Worm (Caenorhabditis elegans): ENCODE results near the gene tasp-1.
A peak's percentile ranks its signal among the peaks of the same experiment; 100 is the strongest.

The tasp-1 gene

DNA sequence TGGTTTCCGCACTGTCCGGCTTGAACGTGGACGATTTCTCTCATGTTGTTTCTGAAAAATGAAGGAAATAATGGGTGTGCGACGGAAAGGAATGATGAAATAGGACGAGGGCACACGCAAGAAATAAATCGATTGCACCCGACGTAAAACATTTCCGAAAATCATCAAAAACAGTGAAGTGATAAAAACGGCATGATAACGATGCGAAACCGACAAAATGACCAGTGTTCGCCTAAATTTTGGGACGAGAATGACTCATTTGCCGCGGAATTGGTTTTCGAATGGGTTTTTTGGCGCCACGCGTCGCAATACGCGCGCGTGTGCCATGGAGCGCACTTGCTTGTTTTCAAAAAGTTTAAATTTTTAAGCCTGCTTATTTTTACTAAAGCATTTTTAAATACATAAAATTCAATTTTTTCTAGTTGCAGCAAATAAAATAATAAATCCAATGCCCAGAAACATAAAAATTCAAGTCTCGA lies 16.7 kb upstream of the tasp-1 start, which contains the start of the genes tbb-1 and rib-2:
TSS of gene tbb-1 (minus strand) at position 51 of the 479 bp plus-strand sequence.
TSS of gene rib-2 (plus strand) at position 429 of the 479 bp plus-strand sequence.
- TF ChIP-seq nhr-76 (tag; optimal IDR thresholded peaks at IDR 0.05), result no peak
- TF ChIP-seq nhr-111 (GFP tag; optimal IDR thresholded peaks at IDR 0.05), result no peak
- TF ChIP-seq T20F7.1 (GFP tag; optimal IDR thresholded peaks at IDR 0.05), result no peak
- TF ChIP-seq madf-9 (GFP tag; conservative IDR thresholded peaks at IDR 0.05), result peak; percentile 83; the same call in 1 of the 2 replicates
- TF ChIP-seq lin-29 (GFP tag; IDR thresholded peaks at IDR 0.05), result no peak
- TF ChIP-seq aly-2 (tag; optimal IDR thresholded peaks at IDR 0.05), result no peak
- no peak for TF ChIP-seq gei-8 (GFP tag; optimal IDR thresholded peaks at IDR 0.05)
- TF ChIP-seq ctbp-1 (GFP tag; IDR thresholded peaks at IDR 0.05), result no peak
- TF ChIP-seq ces-1 (GFP tag; optimal IDR thresholded peaks at IDR 0.05), result no peak
- TF ChIP-seq nhr-10 (tag; optimal IDR thresholded peaks at IDR 0.05), result peak; percentile 68
- TF ChIP-seq vab-7 (GFP tag; IDR thresholded peaks at IDR 0.05), result no peak
- 0 out of 2 replicates have a peak, but pooled peaks have one; percentile 45 for TF ChIP-seq D1046.2 (GFP tag; IDR thresholded peaks at IDR 0.05)
- 0 out of 2 replicates have a peak, but pooled peaks have one; percentile 39 for TF ChIP-seq mdt-29 (GFP tag; IDR thresholded peaks at IDR 0.05)
- TF ChIP-seq nhr-42 (GFP tag; IDR thresholded peaks at IDR 0.05), result 0 out of 2 replicates have a peak, but pooled peaks have one; percentile 53
- no peak for TF ChIP-seq Y5F2A.4 (GFP tag; optimal IDR thresholded peaks at IDR 0.05)
- TF ChIP-seq daf-12 (tag; optimal IDR thresholded peaks at IDR 0.05), result no peak
- peak; percentile 91 for TF ChIP-seq dpl-1 (GFP tag; optimal IDR thresholded peaks at IDR 0.05)
- peak; percentile 13 for TF ChIP-seq zfp-2 (tag; optimal IDR thresholded peaks at IDR 0.05)
- TF ChIP-seq nhr-77 (tag; optimal IDR thresholded peaks at IDR 0.05), result peak; percentile 92
- TF ChIP-seq nhr-25 (tag; optimal IDR thresholded peaks at IDR 0.05; ENCODE audit: borderline replicate concordance, insufficient read depth), result peak; percentile 71
- TF ChIP-seq nhr-48 (tag; optimal IDR thresholded peaks at IDR 0.05), result peak; percentile 75
- TF ChIP-seq pha-4 (GFP tag; IDR thresholded peaks at IDR 0.05), result peak; percentile 76
- TF ChIP-seq pha-4 (tag; optimal IDR thresholded peaks at IDR 0.05), result no peak
- peak; percentile 24 for TF ChIP-seq lin-15B (tag; optimal IDR thresholded peaks at IDR 0.05)
- no peak for TF ChIP-seq lir-3 (tag; optimal IDR thresholded peaks at IDR 0.05)
- no peak for TF ChIP-seq ztf-7 (tag; optimal IDR thresholded peaks at IDR 0.05)
- no peak for TF ChIP-seq zip-11 (GFP tag; IDR thresholded peaks at IDR 0.05)
- TF ChIP-seq Y105C5A.15 (GFP tag; IDR thresholded peaks at IDR 0.05), result no peak
- TF ChIP-seq ceh-62 (tag; optimal IDR thresholded peaks at IDR 0.05), result no peak
- peak in 1 of 2 experiments; percentile 20 for TF ChIP-seq unc-62 (GFP tag; optimal IDR thresholded peaks at IDR 0.05 in 1 of 2)
- no peak for TF ChIP-seq unc-62 (tag; optimal IDR thresholded peaks at IDR 0.05)
- TF ChIP-seq pqm-1 (tag; optimal IDR thresholded peaks at IDR 0.05), result peak; percentile 86
- peak in 1 of 2 experiments; percentile 71 for TF ChIP-seq hif-1 (tag; optimal IDR thresholded peaks at IDR 0.05)
- TF ChIP-seq hlh-30 (tag; optimal IDR thresholded peaks at IDR 0.05; ENCODE audit: insufficient read depth), result peak; percentile 88
- TF ChIP-seq F49E8.2 (tag; optimal IDR thresholded peaks at IDR 0.05; ENCODE audit: borderline replicate concordance), result peak; percentile 89
- peak; percentile 96 for TF ChIP-seq dve-1 (tag; optimal IDR thresholded peaks at IDR 0.05; ENCODE audit: insufficient read depth)
- no peak for TF ChIP-seq daf-8 (GFP tag; IDR thresholded peaks at IDR 0.05)
- TF ChIP-seq fos-1 (tag; optimal IDR thresholded peaks at IDR 0.05), result peak; percentile 38
- peak; percentile 29 to 88 for TF ChIP-seq mdl-1 (tag; optimal IDR thresholded peaks at IDR 0.05)
- peak; percentile 68; the same call in 1 of the 2 replicates for TF ChIP-seq nhr-41 (GFP tag; IDR thresholded peaks at IDR 0.05)
- no peak for TF ChIP-seq zip-2 (tag; optimal IDR thresholded peaks at IDR 0.05)
- peak; percentile 39 for TF ChIP-seq jun-1 (tag; optimal IDR thresholded peaks at IDR 0.05)
- TF ChIP-seq dmd-9 (GFP tag; IDR thresholded peaks at IDR 0.05), result 0 out of 2 replicates have a peak, but pooled peaks have one; percentile 32
- TF ChIP-seq cey-2 (tag; optimal IDR thresholded peaks at IDR 0.05; ENCODE audit: borderline replicate concordance, insufficient read depth), result no peak
- TF ChIP-seq arid-1 (GFP tag; conservative IDR thresholded peaks at IDR 0.05), result peak; percentile 77
- TF ChIP-seq daf-16 (GFP tag; optimal IDR thresholded peaks at IDR 0.05), result no peak
- peak; percentile 77 for TF ChIP-seq daf-16 (tag; optimal IDR thresholded peaks at IDR 0.05)
- TF ChIP-seq ceh-82 (tag; optimal IDR thresholded peaks at IDR 0.05), result no peak
- no peak for TF ChIP-seq Y75B8A.6 (GFP tag; IDR thresholded peaks at IDR 0.05)
- TF ChIP-seq lin-13 (GFP tag; optimal IDR thresholded peaks at IDR 0.05), result peak; percentile 93
- TF ChIP-seq tag-97 (GFP tag; IDR thresholded peaks at IDR 0.05), result no peak
